Fruit fly (Drosophila melanogaster): ENCODE data around the gene brwl.

The brwl gene

DNA sequence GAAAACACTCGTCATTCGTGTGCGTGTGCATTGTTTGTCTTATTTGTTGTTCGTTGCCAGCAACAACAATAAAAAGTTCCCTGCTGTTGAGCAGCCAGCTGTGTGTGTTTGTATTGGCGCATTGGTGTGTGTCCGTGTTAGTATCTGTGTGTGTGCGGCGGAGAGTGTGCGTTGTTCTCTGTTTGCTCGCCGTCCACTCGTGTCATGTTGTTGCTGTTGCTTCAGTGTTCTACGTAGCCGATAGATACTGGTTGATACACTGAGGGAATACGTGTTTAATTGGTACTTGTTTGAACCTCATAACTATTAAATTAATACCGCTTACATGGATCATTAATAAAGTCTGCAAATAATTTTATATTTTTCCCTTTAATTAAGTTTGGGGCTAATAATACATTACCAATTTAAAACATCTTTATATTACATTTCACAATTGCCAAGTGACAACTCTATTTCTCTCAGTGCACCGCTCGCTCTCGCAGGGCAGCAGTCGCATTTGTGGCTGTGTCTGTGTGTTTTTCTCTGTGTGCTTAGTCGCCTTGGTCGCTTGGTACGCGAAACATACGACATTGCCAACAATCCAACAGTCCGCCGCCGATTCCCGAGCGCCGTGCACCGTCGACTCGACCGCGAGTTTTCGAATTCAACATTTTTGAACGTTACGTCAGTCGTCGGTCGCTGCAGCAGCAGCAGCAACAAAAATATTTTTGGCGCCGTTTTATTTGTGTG is at the start of gene brwl:
Gene brwl (plus strand): TSS at position 531 of the 729 bp plus-strand sequence.
- TF ChIP-seq Pif1B (GFP tag; optimal IDR thresholded peaks at IDR 0.05) (peak; percentile 97), Snoo (tag; optimal IDR thresholded peaks at IDR 0.05) (peak; percentile 98), rn (GFP tag; IDR thresholded peaks at IDR 0.05) (peak; percentile 97), fd96Ca (GFP tag; IDR thresholded peaks at IDR 0.05) (peak; percentile 95), Ets98B (GFP tag; IDR thresholded peaks at IDR 0.05) (peak; percentile 97), CG12605 (GFP tag; IDR thresholded peaks at IDR 0.05) (peak; percentile 96), gl (tag; optimal IDR thresholded peaks at IDR 0.05) (peak; percentile 94), CG17806 (tag; optimal IDR thresholded peaks at IDR 0.05) (peak; percentile 99), CG14655 (GFP tag; optimal IDR thresholded peaks at IDR 0.05) (peak; percentile 99), CG9948 (tag; optimal IDR thresholded peaks at IDR 0.05) (peak; percentile 99), CG15710 (tag; optimal IDR thresholded peaks at IDR 0.05) (peak; percentile 99), Pif1A (GFP tag; optimal IDR thresholded peaks at IDR 0.05) (peak; percentile 98), CG13204 (GFP tag; optimal IDR thresholded peaks at IDR 0.05) (peak; percentile 94), CG8159 (tag; optimal IDR thresholded peaks at IDR 0.05) (peak; percentile 99), CG4496 (GFP tag; IDR thresholded peaks at IDR 0.05) (peak; percentile 98), CG34367 (tag; optimal IDR thresholded peaks at IDR 0.05) (peak; percentile 98), EcR (GFP tag; optimal IDR thresholded peaks at IDR 0.05) (peak; percentile 50), CG10348 (GFP tag; IDR thresholded peaks at IDR 0.05) (peak; percentile 94), D1 (tag; optimal IDR thresholded peaks at IDR 0.05) (peak; percentile 98), CG32121 (GFP tag; IDR thresholded peaks at IDR 0.05) (peak; percentile 99), CG8301 (tag; optimal IDR thresholded peaks at IDR 0.05) (peak; percentile 99)

- TF ChIP-seq EcR (GFP tag; optimal IDR thresholded peaks at IDR 0.05), result peak; percentile 98
- peak; percentile 94 for TF ChIP-seq CG12605 (GFP tag; IDR thresholded peaks at IDR 0.05)
- peak; percentile 93 for TF ChIP-seq CG15710 (tag; optimal IDR thresholded peaks at IDR 0.05)
- TF ChIP-seq D1 (tag; optimal IDR thresholded peaks at IDR 0.05), result peak; percentile 78
- peak; percentile 95 for TF ChIP-seq CG32121 (GFP tag; IDR thresholded peaks at IDR 0.05)
- peak; percentile 89 for TF ChIP-seq CG8301 (tag; optimal IDR thresholded peaks at IDR 0.05)
- TF ChIP-seq gl (tag; optimal IDR thresholded peaks at IDR 0.05), result peak; percentile 74
- peak; percentile 87 for TF ChIP-seq CG14655 (GFP tag; optimal IDR thresholded peaks at IDR 0.05)
- TF ChIP-seq CG17806 (tag; optimal IDR thresholded peaks at IDR 0.05), result peak; percentile 92
- TF ChIP-seq fd96Ca (GFP tag; IDR thresholded peaks at IDR 0.05), result peak; percentile 81; the same call in 2 of the 3 replicates
- peak; percentile 52; the same call in 1 of the 2 replicates for TF ChIP-seq CG10348 (GFP tag; IDR thresholded peaks at IDR 0.05)
- TF ChIP-seq CG34367 (tag; optimal IDR thresholded peaks at IDR 0.05), result peak; percentile 90
- TF ChIP-seq Ets98B (GFP tag; IDR thresholded peaks at IDR 0.05), result peak; percentile 96
- peak; percentile 88 for TF ChIP-seq rn (GFP tag; IDR thresholded peaks at IDR 0.05)
- peak; percentile 90 for TF ChIP-seq Snoo (tag; optimal IDR thresholded peaks at IDR 0.05)
- peak; percentile 85 for TF ChIP-seq CG9948 (tag; optimal IDR thresholded peaks at IDR 0.05)
- peak; percentile 90 for TF ChIP-seq Pif1A (GFP tag; optimal IDR thresholded peaks at IDR 0.05)
- TF ChIP-seq CG4496 (GFP tag; IDR thresholded peaks at IDR 0.05), result peak; percentile 96
- TF ChIP-seq Pif1B (GFP tag; optimal IDR thresholded peaks at IDR 0.05), result peak; percentile 76
- TF ChIP-seq CG13204 (GFP tag; optimal IDR thresholded peaks at IDR 0.05), result peak; percentile 23
- TF ChIP-seq CG8159 (tag; optimal IDR thresholded peaks at IDR 0.05), result peak; percentile 92
These were observed 47.5 kb upstream of the brwl start, which contains the start of gene Oatp30B for dm6 chr2L:9520886-9521868. Gene Oatp30B (plus strand): TSS chr2L:9521210.

- TF ChIP-seq CG8301 (tag; optimal IDR thresholded peaks at IDR 0.05) (no peak), EcR (GFP tag; optimal IDR thresholded peaks at IDR 0.05) (peak; percentile 21)
These were observed 45.9 kb upstream of the brwl start for dm6 chr2L:9522766-9523174.

dm6 chr2L:9524915-9525314 is 43.8 kb upstream of the brwl start:
- TF ChIP-seq CG8159 (tag; optimal IDR thresholded peaks at IDR 0.05), result no peak
- no peak for TF ChIP-seq CG12605 (GFP tag; IDR thresholded peaks at IDR 0.05)
- no peak for TF ChIP-seq CG14655 (GFP tag; optimal IDR thresholded peaks at IDR 0.05)
- no peak for TF ChIP-seq fd96Ca (GFP tag; IDR thresholded peaks at IDR 0.05)
- no peak for TF ChIP-seq CG15710 (tag; optimal IDR thresholded peaks at IDR 0.05)

DNA sequence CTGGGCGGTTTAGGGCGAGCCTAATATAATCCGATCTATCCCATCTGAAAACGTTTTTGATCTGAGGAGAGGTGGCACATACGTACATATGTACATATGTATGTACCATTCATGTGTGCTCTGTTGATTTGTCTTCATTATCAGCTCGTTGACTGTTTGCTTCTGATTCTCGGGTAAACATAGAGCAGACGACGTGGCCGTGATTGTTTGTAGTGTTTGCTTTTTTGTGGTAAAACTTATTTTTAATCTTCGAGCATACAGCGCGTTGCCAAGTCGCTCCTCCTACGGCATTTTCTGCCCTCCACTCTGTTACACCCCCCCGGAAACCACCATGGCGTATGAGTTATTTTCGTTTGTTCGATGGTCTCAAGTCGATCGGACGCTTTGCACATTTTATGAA is 43.0 kb upstream of the brwl start:
- TF ChIP-seq CG12605 (GFP tag; IDR thresholded peaks at IDR 0.05) (peak; percentile 57), CG4496 (GFP tag; IDR thresholded peaks at IDR 0.05) (peak; percentile 80), CG17806 (tag; optimal IDR thresholded peaks at IDR 0.05) (peak; percentile 17), Pif1A (GFP tag; optimal IDR thresholded peaks at IDR 0.05) (peak; percentile 40), CG32121 (GFP tag; IDR thresholded peaks at IDR 0.05) (peak; percentile 50), CG10348 (GFP tag; IDR thresholded peaks at IDR 0.05) (no peak), rn (GFP tag; IDR thresholded peaks at IDR 0.05) (no peak), CG15710 (tag; optimal IDR thresholded peaks at IDR 0.05) (peak; percentile 32), CG8159 (tag; optimal IDR thresholded peaks at IDR 0.05) (peak; percentile 27), D1 (tag; optimal IDR thresholded peaks at IDR 0.05) (no peak), CG14655 (GFP tag; optimal IDR thresholded peaks at IDR 0.05) (peak; percentile 43), CG34367 (tag; optimal IDR thresholded peaks at IDR 0.05) (peak; percentile 33), gl (tag; optimal IDR thresholded peaks at IDR 0.05) (peak; percentile 72), EcR (GFP tag; optimal IDR thresholded peaks at IDR 0.05) (peak; percentile 8), CG13204 (GFP tag; optimal IDR thresholded peaks at IDR 0.05) (peak; percentile 42), Ets98B (GFP tag; IDR thresholded peaks at IDR 0.05) (peak; percentile 52), CG8301 (tag; optimal IDR thresholded peaks at IDR 0.05) (no peak), Pif1B (GFP tag; optimal IDR thresholded peaks at IDR 0.05) (peak; percentile 54), fd96Ca (GFP tag; IDR thresholded peaks at IDR 0.05) (no peak)

Measured in whole organism, pupa.